Fruit fly (Drosophila melanogaster) whole organism, embryonic: Measurements from ENCODE around the gene Ugt37D1.

Experiments used
- Aef1 ChIP-seq: fragments of 200-800 bp; sonication (Bioruptor generic); IDR thresholded peaks from 3 replicates; pipeline ENCODE4 v1.3.6; 2022; ENCODE audit warnings: missing biosample characterization, missing genetic modification characterization
- Blimp-1 ChIP-seq: fragments of 200-800 bp; sonication (Bioruptor generic); optimal IDR thresholded peaks from 3 replicates; lab custom pipeline; 2018; ENCODE audit warnings: missing biosample characterization, missing genetic modification characterization, mild to moderate bottlenecking, moderate library complexity, missing genetic modification reagents
- C15 ChIP-seq: fragments of 200-800 bp; sonication (Bioruptor generic); IDR thresholded peaks from 3 replicates; pipeline ENCODE4 v1.3.6; 2022; ENCODE audit warnings: missing biosample characterization, missing genetic modification characterization
- CG10274 ChIP-seq: fragments of 200-800 bp; sonication (Bioruptor generic); optimal IDR thresholded peaks from 3 replicates; lab custom pipeline; 2017; ENCODE audit warnings: missing biosample characterization, mild to moderate bottlenecking, missing genetic modification characterization
- CG10654 ChIP-seq: fragments of 200-800 bp; sonication (Bioruptor generic); optimal IDR thresholded peaks from 2 replicates; lab custom pipeline; 2016; ENCODE audit warnings: missing biosample characterization, missing genetic modification characterization
- CG11085 ChIP-seq: fragments of 200-800 bp; sonication (Bioruptor generic); IDR thresholded peaks from 2 replicates; pipeline ENCODE4 v1.3.6; 2022; ENCODE audit warnings: missing biosample characterization, missing genetic modification characterization
- CG11093 ChIP-seq: fragments of 200-800 bp; sonication (Bioruptor generic); IDR thresholded peaks from 3 replicates; pipeline ENCODE4 v1.3.6; 2022; ENCODE audit warnings: missing biosample characterization, missing genetic modification characterization
- CG17802 ChIP-seq: fragments of 200-800 bp; sonication (Bioruptor generic); optimal IDR thresholded peaks from 2 replicates; lab custom pipeline; 2018; ENCODE audit warnings: missing biosample characterization, mild to moderate bottlenecking, missing genetic modification characterization, moderate library complexity
- CG18262 ChIP-seq: fragments of 200-800 bp; optimal IDR thresholded peaks from 3 replicates; lab custom pipeline; 2019; ENCODE audit warnings: missing biosample characterization, mild to moderate bottlenecking, missing genetic modification characterization, moderate library complexity
- CG1832 ChIP-seq: fragments of 200-800 bp; sonication (Bioruptor generic); optimal IDR thresholded peaks from 2 replicates; lab custom pipeline; 2017; ENCODE audit warnings: missing biosample characterization, mild to moderate bottlenecking, missing genetic modification characterization, inconsistent platforms
- CG18764 ChIP-seq: fragments of 200-800 bp; sonication (Bioruptor generic); optimal IDR thresholded peaks from 3 replicates; lab custom pipeline; 2016; ENCODE audit warnings: missing biosample characterization, missing genetic modification characterization
- CG2678 ChIP-seq: fragments of 200-800 bp; sonication (Bioruptor generic); optimal IDR thresholded peaks from 3 replicates; lab custom pipeline; 2019; ENCODE audit warnings: missing biosample characterization, mild to moderate bottlenecking, missing genetic modification characterization, moderate library complexity
- CG34376 ChIP-seq: fragments of 200-800 bp; sonication (Bioruptor generic); optimal IDR thresholded peaks from 2 replicates; lab custom pipeline; 2018; ENCODE audit warnings: missing biosample characterization, mild to moderate bottlenecking, missing genetic modification characterization
- CG4404 ChIP-seq: fragments of 200-800 bp; sonication (Bioruptor generic); IDR thresholded peaks from 2 replicates; pipeline ENCODE4 v1.3.6; 2022; ENCODE audit warnings: missing biosample characterization, missing genetic modification characterization
- CG4617 ChIP-seq: fragments of 200-800 bp; sonication (Bioruptor generic); optimal IDR thresholded peaks from 3 replicates; lab custom pipeline; 2016; ENCODE audit warnings: missing biosample characterization, missing genetic modification characterization, borderline replicate concordance
- CG7372 ChIP-seq: fragments of 200-800 bp; sonication (Bioruptor generic); IDR thresholded peaks from 2 replicates; pipeline ENCODE4 v1.3.6; 2022; ENCODE audit warnings: missing biosample characterization, missing genetic modification characterization
- CG7987 ChIP-seq: fragments of 200-800 bp; sonication (Bioruptor generic); optimal IDR thresholded peaks from 2 replicates; lab custom pipeline; 2018; ENCODE audit warnings: missing biosample characterization, mild to moderate bottlenecking, missing genetic modification characterization, moderate library complexity
- D ChIP-seq, 2 experiments: fragments of 200-800 bp in 1 of 2; fragments of >200 bp in 1 of 2; sonication (Bioruptor generic) in 1 of 2; optimal IDR thresholded peaks; 2 replicates in 1 of 2; 3 replicates in 1 of 2; lab custom pipeline; 2017; ENCODE audit warnings: mild to moderate bottlenecking in 1 of 2, missing biosample characterization in 1 of 2, missing genetic modification characterization in 1 of 2, missing genetic modification reagents in 1 of 2
- Dek ChIP-seq: fragments of 200-800 bp; sonication (Bioruptor generic); optimal IDR thresholded peaks from 3 replicates; lab custom pipeline; 2019; ENCODE audit warnings: missing biosample characterization, mild to moderate bottlenecking, missing genetic modification characterization, moderate library complexity
- Eip74EF ChIP-seq, 2 experiments: fragments of 200-800 bp in 1 of 2; fragments of >200 bp in 1 of 2; sonication (Bioruptor generic) in 1 of 2; optimal IDR thresholded peaks; 2 replicates each; lab custom pipeline; 2017 to 2019; ENCODE audit warnings: missing biosample characterization in 2 of 2, missing genetic modification characterization in 2 of 2, mild to moderate bottlenecking in 1 of 2, moderate library complexity in 1 of 2
- HLH54F ChIP-seq: fragments of 200-800 bp; sonication (Bioruptor generic); optimal IDR thresholded peaks from 3 replicates; lab custom pipeline; 2016; ENCODE audit warnings: missing biosample characterization, missing genetic modification characterization
- Hr39 ChIP-seq: fragments of >200 bp; optimal IDR thresholded peaks from 2 replicates; lab custom pipeline; 2017
- Oli ChIP-seq: fragments of 200-800 bp; sonication (Bioruptor generic); optimal IDR thresholded peaks from 2 replicates; lab custom pipeline; 2018; ENCODE audit warnings: missing biosample characterization, mild to moderate bottlenecking, missing genetic modification characterization, moderate library complexity
- Ravus ChIP-seq: fragments of 200-800 bp; sonication (Bioruptor generic); IDR thresholded peaks from 2 replicates; pipeline ENCODE4 v1.3.6; 2022; ENCODE audit warnings: missing biosample characterization, missing genetic modification characterization
- Rx ChIP-seq: fragments of 200-800 bp; sonication (Bioruptor generic); IDR thresholded peaks from 2 replicates; pipeline ENCODE4 v1.3.6; 2022; ENCODE audit warnings: missing biosample characterization, missing genetic modification characterization
- Scr ChIP-seq: fragments of 200-800 bp; sonication (Bioruptor generic); IDR thresholded peaks from 2 replicates; pipeline ENCODE4 v1.3.6; 2022; ENCODE audit warnings: missing biosample characterization, missing genetic modification characterization; ENCODE audit not compliant: partially characterized antibody
- Sry-β ChIP-seq: fragments of 200-800 bp; sonication (Bioruptor generic); optimal IDR thresholded peaks from 2 replicates; lab custom pipeline; 2018; ENCODE audit warnings: missing biosample characterization, mild to moderate bottlenecking, missing genetic modification characterization, moderate library complexity
- Taf1 ChIP-seq: fragments of 200-800 bp; sonication (Bioruptor generic); IDR thresholded peaks from 2 replicates; pipeline ENCODE4 v1.3.6; 2022; ENCODE audit warnings: missing biosample characterization, missing genetic modification characterization
- Usf ChIP-seq: fragments of 200-800 bp; sonication (Bioruptor generic); optimal IDR thresholded peaks from 2 replicates; lab custom pipeline; 2017; ENCODE audit warnings: missing genotype, missing biosample characterization, missing genetic modification characterization
- aop ChIP-seq: fragments of 200-800 bp; sonication (Bioruptor generic); IDR thresholded peaks from 2 replicates; pipeline ENCODE4 v1.3.6; 2022; ENCODE audit warnings: missing biosample characterization, missing genetic modification characterization
- ato ChIP-seq: fragments of 200-800 bp; sonication (Bioruptor generic); IDR thresholded peaks from 2 replicates; pipeline ENCODE4 v1.3.6; 2022; ENCODE audit warnings: missing biosample characterization, missing genetic modification characterization; ENCODE audit not compliant: partially characterized antibody
- bbx ChIP-seq: fragments of 200-800 bp; sonication (Bioruptor generic); IDR thresholded peaks from 2 replicates; pipeline ENCODE4 v1.3.6; 2022; ENCODE audit warnings: missing biosample characterization, missing genetic modification characterization; ENCODE audit not compliant: partially characterized antibody
- bsh ChIP-seq, 2 experiments: fragments of 200-800 bp; sonication (Bioruptor generic); optimal IDR thresholded peaks; 2 replicates each; lab custom pipeline; 2017 to 2018; ENCODE audit warnings: mild to moderate bottlenecking in 2 of 2, missing biosample characterization in 2 of 2, missing genetic modification characterization in 2 of 2, moderate library complexity in 1 of 2
- corto ChIP-seq: fragments of 200-800 bp; sonication (Bioruptor generic); optimal IDR thresholded peaks from 2 replicates; lab custom pipeline; 2016; ENCODE audit warnings: missing biosample characterization, mild to moderate bottlenecking, missing genetic modification characterization, moderate library complexity
- cwo ChIP-seq: fragments of 200-800 bp; sonication (Bioruptor generic); optimal IDR thresholded peaks from 3 replicates; lab custom pipeline; 2017; ENCODE audit warnings: missing biosample characterization, missing genetic modification characterization, mild to moderate bottlenecking, moderate library complexity, missing genetic modification reagents
- dmrt99B ChIP-seq: fragments of 200-800 bp; sonication (Bioruptor generic); optimal IDR thresholded peaks from 2 replicates; lab custom pipeline; 2018; ENCODE audit warnings: missing biosample characterization, mild to moderate bottlenecking, missing genetic modification characterization, moderate library complexity
- ewg ChIP-seq: fragments of 200-800 bp; sonication (Bioruptor generic); optimal IDR thresholded peaks from 3 replicates; lab custom pipeline; 2017; ENCODE audit warnings: mild to moderate bottlenecking, missing biosample characterization, missing genetic modification reagents, missing genetic modification characterization
- exex ChIP-seq: fragments of 200-800 bp; sonication (Bioruptor generic); optimal IDR thresholded peaks from 4 replicates; lab custom pipeline; 2018; ENCODE audit warnings: missing biosample characterization, mild to moderate bottlenecking, missing genetic modification characterization, moderate library complexity
- h ChIP-seq: fragments of >200 bp; optimal IDR thresholded peaks from 2 replicates; lab custom pipeline; 2017
- hb ChIP-seq: fragments of 200-800 bp; sonication (Bioruptor generic); IDR thresholded peaks from 3 replicates; pipeline ENCODE4 v1.3.6; 2022; ENCODE audit warnings: missing biosample characterization, missing genetic modification characterization; ENCODE audit not compliant: partially characterized antibody
- hbn ChIP-seq: fragments of 200-800 bp; sonication (Bioruptor generic); IDR thresholded peaks from 2 replicates; pipeline ENCODE4 v1.3.6; 2022; ENCODE audit warnings: missing biosample characterization, missing genetic modification characterization; ENCODE audit not compliant: partially characterized antibody
- pzg ChIP-seq: fragments of 200-800 bp; sonication (Bioruptor generic); optimal IDR thresholded peaks from 3 replicates; lab custom pipeline; 2018; ENCODE audit warnings: missing biosample characterization, mild to moderate bottlenecking, missing genetic modification characterization, moderate library complexity
- schlank ChIP-seq: fragments of 200-800 bp; sonication (Bioruptor generic); optimal IDR thresholded peaks from 2 replicates; lab custom pipeline; 2018; ENCODE audit warnings: missing biosample characterization, mild to moderate bottlenecking, missing genetic modification characterization
- shn ChIP-seq: fragments of 200-800 bp; sonication (Bioruptor generic); optimal IDR thresholded peaks from 3 replicates; lab custom pipeline; 2016; ENCODE audit warnings: missing biosample characterization, missing genetic modification characterization
- slou ChIP-seq: fragments of 200-800 bp; sonication (Bioruptor generic); optimal IDR thresholded peaks from 3 replicates; lab custom pipeline; 2016; ENCODE audit warnings: missing biosample characterization, missing genetic modification characterization
- sr ChIP-seq: fragments of 200-800 bp; sonication (Bioruptor generic); IDR thresholded peaks from 3 replicates; pipeline ENCODE4 v1.3.6; 2022; ENCODE audit warnings: missing biosample characterization, missing genetic modification characterization
- ttk ChIP-seq: fragments of 200-800 bp; sonication (Bioruptor generic); IDR thresholded peaks from 2 replicates; pipeline ENCODE4 v2.1.2; 2022; ENCODE audit warnings: missing biosample characterization, missing genetic modification characterization
- z ChIP-seq: fragments of 200-800 bp; sonication (Bioruptor generic); IDR thresholded peaks from 3 replicates; pipeline ENCODE4 v1.3.6; 2022; ENCODE audit warnings: missing biosample characterization, missing genetic modification characterization

The Ugt37D1 gene

DNA sequence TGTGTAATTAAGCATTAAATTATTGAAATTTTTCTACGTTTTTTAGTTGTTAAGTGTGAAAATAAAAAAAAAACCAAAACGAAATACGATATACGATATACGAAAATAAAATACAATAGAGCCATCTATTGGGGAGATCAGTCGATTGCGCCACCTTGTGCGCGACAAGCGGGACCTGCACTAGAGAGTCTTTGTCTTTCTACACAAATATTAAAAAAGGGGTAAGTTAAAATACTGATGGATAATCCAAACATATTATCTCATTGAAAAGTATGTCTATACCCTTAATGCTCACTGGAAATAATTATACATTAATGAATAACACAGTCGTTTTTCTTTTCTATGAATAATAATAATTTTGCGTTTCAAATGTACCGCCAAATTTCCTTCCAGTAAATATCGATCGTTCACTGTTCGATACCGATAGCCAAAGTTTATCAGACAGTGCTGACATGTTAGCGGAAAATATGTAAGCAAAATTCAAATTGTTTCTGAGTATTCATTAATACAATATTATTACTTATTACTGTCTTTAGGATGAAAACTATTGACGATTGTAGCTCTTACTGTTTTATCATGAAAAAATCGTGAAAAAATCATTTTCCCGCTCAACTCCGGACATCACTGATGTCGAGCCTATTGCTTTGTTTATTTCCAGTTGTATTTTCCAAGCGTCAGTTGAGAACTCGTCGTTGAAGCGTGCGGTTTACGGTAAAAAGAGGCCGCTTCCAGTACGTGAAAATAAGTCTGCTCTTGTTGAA, 17.3 kb downstream of the Ugt37D1 start, which contains the start of gene mdy (continued):
- TF ChIP-seq cwo (GFP tag; lab: Kevin White, UChicago): peak; percentile 35
- peak; percentile 17 for TF ChIP-seq shn (GFP tag; lab: Kevin White, UChicago)
- no peak for TF ChIP-seq sr
- TF ChIP-seq Sry-β (GFP tag; lab: Kevin White, UChicago): peak; percentile 99
- no peak for TF ChIP-seq CG4404 (GFP tag; lab: Robert Waterston, UW)
- no peak for TF ChIP-seq h (lab: Kevin White, UChicago)
- no peak for TF ChIP-seq CG10274
- 0 out of 3 replicates have a peak, but pooled peaks have one; percentile 15 for TF ChIP-seq hb (GFP tag; lab: Robert Waterston, UW)
- no peak for TF ChIP-seq ttk (GFP tag; lab: Robert Waterston, UW)
- peak; percentile 69 for TF ChIP-seq CG34376
- peak; percentile 11 for TF ChIP-seq Usf (GFP tag; lab: Kevin White, UChicago)
- no peak for TF ChIP-seq Taf1 (GFP tag; lab: Robert Waterston, UW)
- TF ChIP-seq bbx (GFP tag; lab: Robert Waterston, UW): peak; percentile 64
- no peak for TF ChIP-seq hbn (GFP tag; lab: Robert Waterston, UW)
- TF ChIP-seq dmrt99B (tag; lab: Kevin White, UChicago): peak; percentile 42
- no peak for TF ChIP-seq ato (GFP tag; lab: Robert Waterston, UW)
- 0 out of 2 replicates have a peak, but pooled peaks have one; percentile 9 for TF ChIP-seq Rx (GFP tag; lab: Robert Waterston, UW)
- TF ChIP-seq Dek (tag; lab: Kevin White, UChicago): peak; percentile 54
- no peak for TF ChIP-seq C15 (GFP tag; lab: Robert Waterston, UW)
- no peak for TF ChIP-seq Ravus (GFP tag; lab: Robert Waterston, UW)
- peak; percentile 47; the same call in 2 of the 3 replicates for TF ChIP-seq Aef1 (GFP tag; lab: Robert Waterston, UW)
- no peak for TF ChIP-seq CG1832
- no peak; the same call in 1 of the 2 replicates for TF ChIP-seq CG11085 (GFP tag; lab: Robert Waterston, UW)
- no peak for TF ChIP-seq CG2678
- TF ChIP-seq bsh (GFP tag; optimal IDR thresholded peaks at IDR 0.05; lab: Kevin White, UChicago): peak in 1 of 2 experiments; percentile 51
- no peak for TF ChIP-seq schlank (tag; lab: Kevin White, UChicago)
- TF ChIP-seq HLH54F (GFP tag; lab: Kevin White, UChicago): peak; percentile 53
- TF ChIP-seq aop: no peak
- peak; percentile 33 for TF ChIP-seq corto
- no peak for TF ChIP-seq exex (tag; lab: Kevin White, UChicago)
- TF ChIP-seq slou: peak; percentile 29
- TF ChIP-seq ewg: no peak
- no peak for TF ChIP-seq D (optimal IDR thresholded peaks at IDR 0.05; lab: Kevin White, UChicago)
- peak; percentile 52 for TF ChIP-seq D (GFP tag; optimal IDR thresholded peaks at IDR 0.05; lab: Kevin White, UChicago)
- TF ChIP-seq pzg: peak; percentile 54
- no peak for TF ChIP-seq CG4617
- peak; percentile 61; the same call in 1 of the 2 replicates for TF ChIP-seq Scr
- 0 out of 2 replicates have a peak, but pooled peaks have one; percentile 14 for TF ChIP-seq CG7372 (GFP tag; lab: Robert Waterston, UW)
- TF ChIP-seq z (GFP tag; lab: Robert Waterston, UW): no peak
- TF ChIP-seq CG17802 (tag; lab: Kevin White, UChicago): no peak
- no peak for TF ChIP-seq CG18764
- no peak for TF ChIP-seq Blimp-1 (GFP tag; lab: Kevin White, UChicago)
- TF ChIP-seq CG10654 (GFP tag; lab: Kevin White, UChicago): no peak
- TF ChIP-seq CG11093 (GFP tag; lab: Robert Waterston, UW): 0 out of 3 replicates have a peak, but pooled peaks have one; percentile 25
- no peak for TF ChIP-seq CG7987 (GFP tag; lab: Kevin White, UChicago)
- peak; percentile 68 for TF ChIP-seq CG18262 (tag; lab: Kevin White, UChicago)
- peak in 1 of 2 experiments; percentile 17 for TF ChIP-seq Eip74EF (GFP tag; optimal IDR thresholded peaks at IDR 0.05; lab: Kevin White, UChicago)
- no peak for TF ChIP-seq Hr39 (lab: Kevin White, UChicago)
- peak; percentile 60 for TF ChIP-seq Oli
